Worm (Caenorhabditis elegans) whole organism, late embryonic: ENCODE measurements around the gene sdz-20.

Source experiments
- C08G9.2 ChIP-seq: sonication (generic microtip); optimal IDR thresholded peaks from 2 replicates; lab custom pipeline; 2016; ENCODE audit warnings: mild to moderate bottlenecking, missing genetic modification characterization, moderate library complexity, missing compliant biosample characterization
- F13H6.1 ChIP-seq: sonication (generic microtip); optimal IDR thresholded peaks from 2 replicates; lab custom pipeline; 2016; ENCODE audit warnings: missing genetic modification characterization, missing compliant biosample characterization
- Y22D7AL.16 ChIP-seq: sonication (generic microtip); optimal IDR thresholded peaks from 2 replicates; lab custom pipeline; 2016; ENCODE audit warnings: missing genetic modification characterization, missing compliant biosample characterization
- ceh-18 ChIP-seq: sonication (generic microtip); optimal IDR thresholded peaks from 2 replicates; lab custom pipeline; 2016; ENCODE audit warnings: missing genetic modification characterization, missing compliant biosample characterization
- ceh-19 ChIP-seq: fragments of 200-800 bp; sonication (Bioruptor generic); optimal IDR thresholded peaks from 2 replicates; lab custom pipeline; 2018; ENCODE audit warnings: mild to moderate bottlenecking, missing genetic modification characterization, missing compliant biosample characterization
- ceh-2 ChIP-seq: sonication (generic microtip); optimal IDR thresholded peaks from 2 replicates; lab custom pipeline; 2016; ENCODE audit warnings: missing genotype, missing genetic modification characterization, missing compliant biosample characterization
- ceh-30 ChIP-seq: fragments of 150-350 bp; optimal IDR thresholded peaks from 2 replicates; lab custom pipeline; 2014; ENCODE audit warnings: missing biosample characterization, missing genetic modification characterization
- ceh-31 ChIP-seq: sonication (generic microtip); optimal IDR thresholded peaks from 2 replicates; lab custom pipeline; 2016; ENCODE audit warnings: missing genetic modification characterization, missing compliant biosample characterization
- ceh-6 ChIP-seq: fragments of 200-800 bp; sonication (Bioruptor generic); optimal IDR thresholded peaks from 2 replicates; lab custom pipeline; 2018; ENCODE audit warnings: mild to moderate bottlenecking, missing genetic modification characterization, missing compliant biosample characterization
- ceh-9 ChIP-seq: sonication (generic microtip); optimal IDR thresholded peaks from 2 replicates; lab custom pipeline; 2016; ENCODE audit warnings: mild to moderate bottlenecking, missing genetic modification characterization, inconsistent platforms, missing compliant biosample characterization
- dmd-4 ChIP-seq: sonication (generic microtip); optimal IDR thresholded peaks from 2 replicates; lab custom pipeline; 2016; ENCODE audit warnings: borderline replicate concordance, missing genetic modification characterization, missing compliant biosample characterization
- elt-2 ChIP-seq: sonication (generic microtip); optimal IDR thresholded peaks from 2 replicates; lab custom pipeline; 2016; ENCODE audit warnings: missing genetic modification reagents, missing genetic modification characterization, missing compliant biosample characterization
- ets-4 ChIP-seq: sonication (generic microtip); optimal IDR thresholded peaks from 2 replicates; lab custom pipeline; 2016; ENCODE audit warnings: missing genetic modification characterization, missing compliant biosample characterization
- fkh-10 ChIP-seq: fragments of 150-350 bp; optimal IDR thresholded peaks from 2 replicates; lab custom pipeline; 2014; ENCODE audit warnings: missing biosample characterization, missing genetic modification reagents, missing genetic modification characterization
- fkh-6 ChIP-seq: sonication (generic microtip); optimal IDR thresholded peaks from 2 replicates; lab custom pipeline; 2016; ENCODE audit warnings: missing genetic modification characterization, missing compliant biosample characterization
- gmeb-2 ChIP-seq: sonication (generic microtip); optimal IDR thresholded peaks from 2 replicates; lab custom pipeline; 2016; ENCODE audit warnings: missing genetic modification characterization, inconsistent platforms, missing compliant biosample characterization
- hlh-15 ChIP-seq: sonication (generic microtip); optimal IDR thresholded peaks from 2 replicates; lab custom pipeline; 2016; ENCODE audit warnings: missing genetic modification characterization, missing compliant biosample characterization
- hlh-30 ChIP-seq: sonication (generic microtip); optimal IDR thresholded peaks from 2 replicates; lab custom pipeline; 2017; ENCODE audit warnings: antibody characterized with exemption, missing genetic modification characterization, missing compliant biosample characterization; ENCODE audit not compliant: insufficient read depth
- hlh-6 ChIP-seq: sonication (generic microtip); optimal IDR thresholded peaks from 2 replicates; lab custom pipeline; 2016; ENCODE audit warnings: missing genotype, missing genetic modification characterization, missing compliant biosample characterization
- madf-2 ChIP-seq: sonication (generic microtip); optimal IDR thresholded peaks from 2 replicates; lab custom pipeline; 2017; ENCODE audit warnings: missing genetic modification characterization, missing compliant biosample characterization
- mec-3 ChIP-seq: sonication (generic microtip); optimal IDR thresholded peaks from 2 replicates; lab custom pipeline; 2016; ENCODE audit warnings: borderline replicate concordance, missing genetic modification characterization, missing compliant biosample characterization
- nfya-1 ChIP-seq: sonication (generic microtip); optimal IDR thresholded peaks from 2 replicates; lab custom pipeline; 2017; ENCODE audit warnings: missing genetic modification characterization, mild to moderate bottlenecking, missing compliant biosample characterization, antibody characterized with exemption, moderate library complexity
- nhr-11 ChIP-seq: fragments of 150-350 bp; optimal IDR thresholded peaks from 2 replicates; lab custom pipeline; 2014; ENCODE audit warnings: missing biosample characterization, missing genetic modification characterization
- npax-4 ChIP-seq: sonication (generic microtip); optimal IDR thresholded peaks from 2 replicates; lab custom pipeline; 2016; ENCODE audit warnings: missing genetic modification characterization, missing compliant biosample characterization
- pat-9 ChIP-seq: fragments of 200-800 bp; sonication (Bioruptor generic); optimal IDR thresholded peaks from 2 replicates; lab custom pipeline; 2018; ENCODE audit warnings: mild to moderate bottlenecking, missing genetic modification characterization, moderate library complexity, missing compliant biosample characterization
- pax-1 ChIP-seq: fragments of 150-350 bp; optimal IDR thresholded peaks from 2 replicates; lab custom pipeline; 2014; ENCODE audit warnings: missing biosample characterization, missing genetic modification characterization
- pha-4 ChIP-seq: fragments of 150-350 bp; optimal IDR thresholded peaks from 2 replicates; lab custom pipeline; 2018; ENCODE audit warnings: missing biosample characterization, missing genetic modification reagents, missing genetic modification characterization
- pqm-1 ChIP-seq: sonication (generic microtip); optimal IDR thresholded peaks from 2 replicates; lab custom pipeline; 2016; ENCODE audit warnings: missing genetic modification characterization, missing compliant biosample characterization
- pros-1 ChIP-seq: fragments of 150-350 bp; optimal IDR thresholded peaks from 2 replicates; lab custom pipeline; 2014; ENCODE audit warnings: missing biosample characterization, missing genetic modification reagents, missing genetic modification characterization
- ref-2 ChIP-seq: sonication (generic microtip); optimal IDR thresholded peaks from 2 replicates; lab custom pipeline; 2016; ENCODE audit warnings: missing genetic modification characterization, missing compliant biosample characterization
- rnt-1 ChIP-seq: sonication (generic microtip); optimal IDR thresholded peaks from 2 replicates; lab custom pipeline; 2016; ENCODE audit warnings: missing genetic modification characterization, missing compliant biosample characterization
- syd-9 ChIP-seq: sonication (generic microtip); optimal IDR thresholded peaks from 2 replicates; lab custom pipeline; 2016; ENCODE audit warnings: mild to moderate bottlenecking, missing genetic modification characterization, moderate library complexity, missing compliant biosample characterization
- tbx-2 ChIP-seq: sonication (generic microtip); optimal IDR thresholded peaks from 2 replicates; lab custom pipeline; 2016; ENCODE audit warnings: missing genetic modification characterization, missing compliant biosample characterization
- ttx-3 ChIP-seq: sonication (generic microtip); optimal IDR thresholded peaks from 2 replicates; lab custom pipeline; 2016; ENCODE audit warnings: missing genetic modification reagents, missing genetic modification characterization, missing compliant biosample characterization
- unc-42 ChIP-seq: sonication (generic microtip); optimal IDR thresholded peaks from 2 replicates; lab custom pipeline; 2016; ENCODE audit warnings: missing genotype, missing genetic modification characterization, missing compliant biosample characterization

sdz-20 gene

DNA sequence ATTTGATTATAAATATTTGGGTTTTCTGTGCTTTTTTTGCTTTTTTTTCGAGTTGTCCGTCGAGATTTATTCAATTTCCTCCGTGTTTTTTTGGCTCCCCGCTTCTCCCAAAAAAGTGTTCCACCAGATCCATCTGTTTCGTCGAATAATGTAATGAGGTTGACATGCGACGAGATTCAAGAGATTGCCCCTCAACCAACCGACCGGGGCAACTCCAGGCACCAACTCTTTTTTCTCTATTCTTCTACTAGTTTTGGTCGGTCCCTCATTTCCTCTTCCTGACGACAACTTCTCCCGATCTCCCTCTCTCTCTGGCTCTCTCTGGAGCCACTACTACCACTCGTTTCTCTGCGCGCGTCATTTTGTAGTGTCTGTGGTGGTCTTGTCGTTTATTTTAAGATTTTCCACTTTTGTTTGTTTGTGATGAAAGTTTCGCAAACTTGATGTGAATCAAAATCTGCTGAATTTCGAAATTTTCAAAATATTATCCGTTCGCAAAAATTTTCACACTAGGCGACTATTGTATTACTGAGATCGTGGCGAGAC, 14.0 kb downstream of the sdz-20 start:
- TF ChIP-seq unc-42 (tag; lab: Kevin White, UChicago) (peak; percentile 34), hlh-6 (no peak), gmeb-2 (tag; lab: Kevin White, UChicago) (no peak), pax-1 (no peak), ceh-18 (tag; lab: Kevin White, UChicago) (no peak)

ce11 chrIII:13348891-13349290, 15.0 kb downstream of the sdz-20 start:
- TF ChIP-seq elt-2 (tag; lab: Kevin White, UChicago), result no peak
- peak; percentile 79 for TF ChIP-seq unc-42 (tag; lab: Kevin White, UChicago)

- TF ChIP-seq unc-42 (tag; lab: Kevin White, UChicago), result peak; percentile 46
- TF ChIP-seq Y22D7AL.16 (tag; lab: Kevin White, UChicago), result no peak
- TF ChIP-seq, all 69 proteins: peak for 1
These were observed 17.1 kb downstream of the sdz-20 start for ce11 chrIII:13350964-13351363.

DNA sequence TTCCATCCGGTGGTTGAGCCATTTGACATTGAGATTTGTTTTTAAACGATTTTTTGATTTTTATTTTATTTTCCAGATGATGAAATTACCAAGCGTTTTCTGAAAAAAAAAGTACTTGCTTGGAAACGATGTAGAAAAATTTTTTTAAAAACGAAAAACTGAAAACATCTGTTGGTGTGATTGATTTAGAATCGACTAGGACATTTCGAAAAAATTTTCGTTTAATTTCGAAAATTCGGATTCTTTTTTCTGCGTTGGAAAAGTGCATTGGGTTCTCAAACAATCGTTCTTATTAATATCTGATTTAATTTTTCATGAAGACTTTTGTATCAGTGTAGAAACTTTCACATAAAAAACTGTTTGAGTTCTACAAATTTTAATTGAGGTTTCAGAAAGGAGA, 25.4 kb downstream of the sdz-20 start, which contains the start of gene F53A2.9:
Gene F53A2.9 (minus strand): TSS at position 101 of the 400 bp plus-strand sequence.
- TF ChIP-seq ceh-6 (GFP tag; lab: Kevin White, UChicago) (no peak), mec-3 (tag; lab: Kevin White, UChicago) (no peak), pros-1 (tag; lab: Kevin White, UChicago) (no peak), pat-9 (tag; lab: Kevin White, UChicago) (no peak), dmd-4 (tag; lab: Kevin White, UChicago) (no peak), npax-4 (tag; lab: Kevin White, UChicago) (no peak)

- peak; percentile 71 for TF ChIP-seq nfya-1 (tag; lab: Kevin White, UChicago)
- no peak for TF ChIP-seq syd-9 (tag; lab: Kevin White, UChicago)
- TF ChIP-seq fkh-6 (tag; lab: Kevin White, UChicago), result peak; percentile 18
- TF ChIP-seq hlh-30, result peak; percentile 67
- peak; percentile 39 for TF ChIP-seq unc-42 (tag; lab: Kevin White, UChicago)
- no peak for TF ChIP-seq dmd-4 (tag; lab: Kevin White, UChicago)
- peak; percentile 68 for TF ChIP-seq tbx-2
- peak; percentile 23 for TF ChIP-seq F13H6.1 (tag; lab: Kevin White, UChicago)
- TF ChIP-seq rnt-1, result peak; percentile 48
- peak; percentile 21 for TF ChIP-seq ets-4 (tag; lab: Kevin White, UChicago)
- no peak for TF ChIP-seq fkh-10
- TF ChIP-seq ttx-3 (tag; lab: Kevin White, UChicago), result no peak
- TF ChIP-seq pqm-1 (tag; lab: Kevin White, UChicago), result no peak
- peak; percentile 35 for TF ChIP-seq ref-2 (tag; lab: Kevin White, UChicago)
- TF ChIP-seq nhr-11 (tag; lab: Kevin White, UChicago), result no peak
- no peak for TF ChIP-seq elt-2 (tag; lab: Kevin White, UChicago)
- peak; percentile 61 for TF ChIP-seq ceh-2 (tag; lab: Kevin White, UChicago)
- peak; percentile 84 for TF ChIP-seq ceh-31 (tag; lab: Kevin White, UChicago)
- peak; percentile 38 for TF ChIP-seq C08G9.2 (tag; lab: Kevin White, UChicago)
- no peak for TF ChIP-seq hlh-15 (tag; lab: Kevin White, UChicago)
- TF ChIP-seq, all 69 proteins: peak for 12
These were observed 26.0 kb downstream of the sdz-20 start for ce11 chrIII:13359847-13360246.

DNA sequence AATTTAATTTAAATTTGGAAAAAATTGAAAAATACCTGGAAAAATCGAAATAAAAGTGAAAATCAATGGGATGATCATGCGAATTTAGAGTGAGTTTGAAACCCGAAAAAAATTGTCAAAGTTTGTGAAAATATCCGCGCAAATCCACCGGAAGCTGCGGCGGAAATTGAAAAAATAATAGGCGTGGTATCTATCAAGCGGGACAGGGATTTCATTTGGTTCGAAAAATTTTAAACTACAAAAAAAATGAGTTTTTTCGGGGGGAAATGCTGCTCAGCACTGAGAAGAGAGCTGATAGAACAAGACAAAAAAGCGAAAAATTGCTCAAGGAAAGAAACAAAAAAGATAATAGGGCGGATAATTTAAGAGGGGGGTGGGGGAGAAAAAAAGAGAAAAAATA, 37.1 kb downstream of the sdz-20 start, which contains the start of gene T03F6.9:
Gene T03F6.9 (minus strand): TSS at position 101 of the 400 bp plus-strand sequence.
- TF ChIP-seq pqm-1 (tag; lab: Kevin White, UChicago) (no peak), ceh-30 (tag; lab: Kevin White, UChicago) (no peak), ceh-9 (tag; lab: Kevin White, UChicago) (no peak), unc-42 (tag; lab: Kevin White, UChicago) (no peak), mec-3 (tag; lab: Kevin White, UChicago) (no peak), ceh-19 (GFP tag; lab: Kevin White, UChicago) (no peak), pha-4 (tag; lab: Kevin White, UChicago) (no peak), madf-2 (tag; lab: Kevin White, UChicago) (no peak)
- TF ChIP-seq, all 69 proteins: peak for 0
